Fruit fly (Drosophila melanogaster): Measurements from ENCODE around the gene Cpr72Ea.

DNA sequence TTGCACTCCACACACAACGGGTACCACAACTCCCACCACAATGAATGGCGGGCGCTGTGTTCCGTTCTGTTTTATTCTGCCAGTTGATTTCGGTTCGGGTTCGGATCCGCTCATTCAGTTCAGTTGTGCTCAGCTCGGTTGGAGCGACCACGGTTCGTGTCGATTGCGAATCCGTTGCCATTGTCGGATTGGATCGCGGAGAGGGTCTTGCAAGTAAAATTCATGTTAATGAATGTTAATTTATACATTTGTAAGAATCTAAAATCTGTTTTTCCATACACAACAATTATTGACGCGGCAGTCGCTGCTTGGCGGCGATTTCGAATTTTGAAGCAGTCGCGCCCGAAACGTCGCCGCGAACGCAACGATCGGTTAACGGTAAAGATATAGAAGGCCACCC is 32.1 kb downstream of the Cpr72Ea start, which contains the start of gene Gagr:
- TF ChIP-seq toe (GFP tag; optimal IDR thresholded peaks at IDR 0.05) (no peak), Mnt (GFP tag; optimal IDR thresholded peaks at IDR 0.05) (no peak), CG7101 (tag; optimal IDR thresholded peaks at IDR 0.05) (no peak), CG11617 (GFP tag; optimal IDR thresholded peaks at IDR 0.05) (no peak), ovo (GFP tag; optimal IDR thresholded peaks at IDR 0.05) (no peak), tj (GFP tag; optimal IDR thresholded peaks at IDR 0.05) (no peak), CG1620 (GFP tag; optimal IDR thresholded peaks at IDR 0.05) (no peak), pad (GFP tag; optimal IDR thresholded peaks at IDR 0.05) (no peak), cic (GFP tag; optimal IDR thresholded peaks at IDR 0.05) (no peak), CG14711 (tag; optimal IDR thresholded peaks at IDR 0.05) (no peak), CG33017 (tag; optimal IDR thresholded peaks at IDR 0.05) (no peak), bab1 (GFP tag; optimal IDR thresholded peaks at IDR 0.05) (no peak), Clk (GFP tag; optimal IDR thresholded peaks at IDR 0.05) (no peak)

All from whole organism, adult.